Worm (Caenorhabditis elegans) whole organism, L3 larva: ENCODE results near the gene srw-115.

Experiments used
- R02D3.7 ChIP-seq: fragments of 150-350 bp; optimal IDR thresholded peaks from 2 replicates; lab custom pipeline; 2014; ENCODE audit warnings: missing biosample characterization, missing genetic modification characterization
- ZK546.5 ChIP-seq: sonication (generic microtip); optimal IDR thresholded peaks from 2 replicates; lab custom pipeline; 2017; ENCODE audit warnings: missing biosample characterization, missing genetic modification characterization
- ama-1 ChIP-seq: fragments of 150-350 bp; optimal IDR thresholded peaks from 2 replicates; lab custom pipeline; 2018
- ceh-82 ChIP-seq: fragments of 150-350 bp; optimal IDR thresholded peaks from 2 replicates; lab custom pipeline; 2014; ENCODE audit warnings: missing biosample characterization, missing genetic modification characterization
- ceh-9 ChIP-seq: sonication (generic microtip); optimal IDR thresholded peaks from 2 replicates; lab custom pipeline; 2018; ENCODE audit warnings: missing biosample characterization, missing genetic modification characterization
- daf-12 ChIP-seq: fragments of 150-350 bp; optimal IDR thresholded peaks from 2 replicates; lab custom pipeline; 2014; ENCODE audit warnings: missing biosample characterization, missing genetic modification reagents, missing genetic modification characterization
- egl-27 ChIP-seq: sonication (generic microtip); optimal IDR thresholded peaks from 4 replicates; lab custom pipeline; 2017; ENCODE audit warnings: missing biosample characterization, missing genetic modification reagents, missing genetic modification characterization
- egl-5 ChIP-seq: fragments of 150-350 bp; optimal IDR thresholded peaks from 2 replicates; lab custom pipeline; 2017; ENCODE audit warnings: missing biosample characterization, missing genetic modification reagents, missing genetic modification characterization, inconsistent platforms
- elt-1 ChIP-seq: fragments of 150-350 bp; optimal IDR thresholded peaks from 2 replicates; lab custom pipeline; 2014; ENCODE audit warnings: missing biosample characterization, missing genetic modification characterization
- elt-2 ChIP-seq: sonication (generic microtip); optimal IDR thresholded peaks from 2 replicates; lab custom pipeline; 2016; ENCODE audit warnings: missing genetic modification reagents, mild to moderate bottlenecking, missing genetic modification characterization, missing compliant biosample characterization
- eor-1 ChIP-seq, 2 experiments: fragments of 150-350 bp; optimal IDR thresholded peaks; 2 replicates each; lab custom pipeline; 2014 to 2018; ENCODE audit warnings: missing biosample characterization in 2 of 2, missing genetic modification characterization in 2 of 2
- fkh-10 ChIP-seq: sonication (generic microtip); optimal IDR thresholded peaks from 2 replicates; lab custom pipeline; 2017; ENCODE audit warnings: missing biosample characterization, missing genetic modification reagents, missing genetic modification characterization
- hmg-11 ChIP-seq: sonication (generic microtip); optimal IDR thresholded peaks from 2 replicates; lab custom pipeline; 2016; ENCODE audit warnings: missing genetic modification characterization, missing compliant biosample characterization
- jun-1 ChIP-seq: fragments of 150-350 bp; optimal IDR thresholded peaks from 2 replicates; lab custom pipeline; 2014; ENCODE audit warnings: missing biosample characterization, missing genetic modification reagents, missing genetic modification characterization
- lsy-12 ChIP-seq: sonication (generic microtip); optimal IDR thresholded peaks from 2 replicates; lab custom pipeline; 2016; ENCODE audit warnings: mild to moderate bottlenecking, missing genetic modification characterization, missing compliant biosample characterization
- mdl-1 ChIP-seq: fragments of 150-350 bp; optimal IDR thresholded peaks from 2 replicates; lab custom pipeline; 2014; ENCODE audit warnings: missing biosample characterization, missing genetic modification characterization
- nfya-1 ChIP-seq: sonication (generic microtip); optimal IDR thresholded peaks from 2 replicates; lab custom pipeline; 2017; ENCODE audit warnings: missing genetic modification characterization, mild to moderate bottlenecking, missing compliant biosample characterization, antibody characterized with exemption, moderate library complexity; ENCODE audit not compliant: insufficient read depth
- nhr-11 ChIP-seq: fragments of 150-350 bp; optimal IDR thresholded peaks from 2 replicates; lab custom pipeline; 2014; ENCODE audit warnings: missing biosample characterization, missing genetic modification characterization
- nhr-25 ChIP-seq: sonication (generic microtip); optimal IDR thresholded peaks from 2 replicates; lab custom pipeline; 2017; ENCODE audit warnings: missing biosample characterization, missing genetic modification characterization
- nhr-28 ChIP-seq: fragments of 150-350 bp; optimal IDR thresholded peaks from 2 replicates; lab custom pipeline; 2014; ENCODE audit warnings: missing biosample characterization, missing genetic modification characterization
- nhr-43 ChIP-seq: sonication (generic microtip); optimal IDR thresholded peaks from 2 replicates; lab custom pipeline; 2016; ENCODE audit warnings: mild to moderate bottlenecking, missing genetic modification characterization, missing compliant biosample characterization; ENCODE audit not compliant: poor library complexity, severe bottlenecking
- nhr-67 ChIP-seq: fragments of 150-350 bp; optimal IDR thresholded peaks from 2 replicates; lab custom pipeline; 2014; ENCODE audit warnings: missing biosample characterization, missing genetic modification characterization
- nhr-76 ChIP-seq: fragments of 150-350 bp; sonication (generic microtip); optimal IDR thresholded peaks from 5 replicates; lab custom pipeline; 2014; ENCODE audit warnings: missing biosample characterization, missing genetic modification characterization
- nhr-77 ChIP-seq: fragments of 150-350 bp; optimal IDR thresholded peaks from 2 replicates; lab custom pipeline; 2014; ENCODE audit warnings: missing biosample characterization, missing genetic modification characterization
- pha-4 ChIP-seq: fragments of 150-350 bp; optimal IDR thresholded peaks from 2 replicates; lab custom pipeline; 2014; ENCODE audit warnings: missing biosample characterization, missing genetic modification reagents, missing genetic modification characterization
- sea-2 ChIP-seq: fragments of 150-350 bp; sonication (generic microtip); optimal IDR thresholded peaks from 4 replicates; lab custom pipeline; 2014; ENCODE audit warnings: missing biosample characterization, missing genetic modification reagents, missing genetic modification characterization
- snpc-4 ChIP-seq: fragments of 150-350 bp; optimal IDR thresholded peaks from 2 replicates; lab custom pipeline; 2014; ENCODE audit warnings: missing biosample characterization, missing genetic modification characterization
- unc-39 ChIP-seq: sonication (generic microtip); optimal IDR thresholded peaks from 4 replicates; lab custom pipeline; 2017; ENCODE audit warnings: missing biosample characterization, missing genetic modification characterization
- zag-1 ChIP-seq: fragments of 150-350 bp; optimal IDR thresholded peaks from 2 replicates; lab custom pipeline; 2014; ENCODE audit warnings: missing biosample characterization, missing genetic modification characterization
- ztf-11 ChIP-seq: fragments of 150-350 bp; optimal IDR thresholded peaks from 2 replicates; lab custom pipeline; 2014; ENCODE audit warnings: missing biosample characterization, missing genetic modification characterization
- ztf-4 ChIP-seq: fragments of 150-350 bp; optimal IDR thresholded peaks from 2 replicates; lab custom pipeline; 2014; ENCODE audit warnings: missing biosample characterization, missing genetic modification characterization

Gene srw-115

ce11 chrV:2993816-2994215 is at the start of gene srw-115:
srw-115 (minus strand) TSS chrV:2993916.
- TF ChIP-seq unc-39 (tag; lab: Kevin White, UChicago) (no peak), pha-4 (no peak), nhr-11 (tag; lab: Kevin White, UChicago) (no peak), ZK546.5 (tag; lab: Kevin White, UChicago) (no peak), egl-27 (tag; lab: Kevin White, UChicago) (no peak), nhr-28 (tag; lab: Kevin White, UChicago) (no peak)
- TF ChIP-seq, all 47 proteins: peak for 0

- no peak for TF ChIP-seq elt-2 (tag; lab: Kevin White, UChicago)
- TF ChIP-seq ceh-9 (tag; lab: Kevin White, UChicago), result no peak
- TF ChIP-seq mdl-1 (tag; lab: Kevin White, UChicago), result no peak
- TF ChIP-seq zag-1 (tag; lab: Kevin White, UChicago), result no peak
- no peak for TF ChIP-seq nhr-76 (tag; lab: Kevin White, UChicago)
Observed at ce11 chrV:3040930-3041329, 47.2 kb upstream of the srw-115 start.

- TF ChIP-seq nhr-11 (tag; lab: Kevin White, UChicago), result no peak
- TF ChIP-seq nhr-67 (tag; lab: Kevin White, UChicago), result no peak
- TF ChIP-seq ztf-4, result no peak
- TF ChIP-seq ceh-82, result no peak
Observed at ce11 chrV:3039282-3039681, 45.6 kb upstream of the srw-115 start, which contains the start of gene chpf-2. chpf-2 (minus strand) TSS chrV:3039382.

- TF ChIP-seq snpc-4 (tag; lab: Kevin White, UChicago) (no peak), ama-1 (lab: Kevin White, UChicago) (no peak), nhr-28 (tag; lab: Kevin White, UChicago) (no peak), R02D3.7 (tag; lab: Kevin White, UChicago) (no peak), sea-2 (no peak), daf-12 (tag; lab: Kevin White, UChicago) (no peak), egl-27 (tag; lab: Kevin White, UChicago) (no peak), nhr-76 (tag; lab: Kevin White, UChicago) (no peak), elt-1 (tag; lab: Kevin White, UChicago) (no peak), pha-4 (no peak), ztf-4 (no peak), nhr-43 (tag; lab: Kevin White, UChicago) (no peak), ztf-11 (tag; lab: Kevin White, UChicago) (no peak), ceh-82 (no peak), hmg-11 (tag; lab: Kevin White, UChicago) (no peak), eor-1 (tag; optimal IDR thresholded peaks at IDR 0.05; lab: Kevin White, UChicago) (no peak), fkh-10 (GFP tag; lab: Kevin White, UChicago) (no peak), jun-1 (tag; lab: Kevin White, UChicago) (no peak)
Observed at ce11 chrV:3038058-3038457, 44.3 kb upstream of the srw-115 start.

- TF ChIP-seq nhr-76 (tag; lab: Kevin White, UChicago) (no peak), lsy-12 (no peak), unc-39 (tag; lab: Kevin White, UChicago) (no peak), egl-5 (tag; lab: Kevin White, UChicago) (no peak), ama-1 (lab: Kevin White, UChicago) (no peak), mdl-1 (tag; lab: Kevin White, UChicago) (no peak), nhr-25 (no peak), elt-2 (tag; lab: Kevin White, UChicago) (no peak), jun-1 (tag; lab: Kevin White, UChicago) (no peak), snpc-4 (tag; lab: Kevin White, UChicago) (no peak), nhr-77 (no peak)
Observed at ce11 chrV:3034236-3034635, 40.5 kb upstream of the srw-115 start, which contains the start of gene srw-8. srw-8 (minus strand) TSS chrV:3034336.

ce11 chrV:3032343-3032742 is 38.6 kb upstream of the srw-115 start, which contains the start of gene irld-38:
irld-38 (minus strand) TSS chrV:3032443.
- TF ChIP-seq nhr-43 (tag; lab: Kevin White, UChicago), result no peak
- TF ChIP-seq nhr-11 (tag; lab: Kevin White, UChicago), result no peak
- TF ChIP-seq nhr-25, result no peak
- no peak for TF ChIP-seq nfya-1 (tag; lab: Kevin White, UChicago)
